Fruit fly (Drosophila melanogaster): Measurements from ENCODE around the gene RpS10b.
A peak's percentile ranks its signal among the peaks of the same experiment; 100 is the strongest.

The RpS10b gene

DNA sequence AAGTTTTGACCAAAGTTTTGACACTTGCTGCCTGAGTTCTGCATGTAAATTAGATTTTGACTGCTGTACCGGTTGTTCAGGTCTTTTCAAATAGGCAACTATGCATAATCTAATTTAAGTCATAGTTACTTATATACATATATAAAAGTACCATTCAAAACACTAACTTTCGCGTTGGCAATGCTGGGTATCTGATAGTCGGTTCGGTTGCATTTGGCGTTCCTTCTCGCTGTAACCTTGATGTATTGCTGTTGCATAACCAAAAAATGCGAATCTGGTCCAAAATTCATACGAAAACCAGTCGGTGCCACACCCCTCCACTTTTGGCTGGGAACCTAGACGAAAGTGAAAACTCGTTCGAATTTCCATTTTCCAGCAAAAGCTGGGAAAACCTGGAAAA lies 15.1 kb upstream of the RpS10b start:
- TF ChIP-seq sob (GFP tag; IDR thresholded peaks at IDR 0.05) (no peak), pros (GFP tag; optimal IDR thresholded peaks at IDR 0.05) (no peak), Dad (GFP tag; optimal IDR thresholded peaks at IDR 0.05) (no peak), sisA (GFP tag; IDR thresholded peaks at IDR 0.05) (no peak), cad (GFP tag; optimal IDR thresholded peaks at IDR 0.05) (no peak), CG17361 (GFP tag; IDR thresholded peaks at IDR 0.05) (no peak), CG3065 (GFP tag; optimal IDR thresholded peaks at IDR 0.05) (no peak), Hmx (GFP tag; optimal IDR thresholded peaks at IDR 0.05) (no peak), CG11560 (tag; IDR thresholded peaks at IDR 0.05) (no peak), vnd (GFP tag; IDR thresholded peaks at IDR 0.05; ENCODE audit: partially characterized antibody) (peak; percentile 51; the same call in 2 of the 3 replicates), CG18262 (tag; optimal IDR thresholded peaks at IDR 0.05) (no peak), CG9727 (GFP tag; optimal IDR thresholded peaks at IDR 0.05) (no peak), CG14860 (GFP tag; IDR thresholded peaks at IDR 0.05; ENCODE audit: partially characterized antibody) (peak; percentile 49; the same call in 1 of the 3 replicates), CG9817 (tag; optimal IDR thresholded peaks at IDR 0.05) (no peak), CG2875 (GFP tag; optimal IDR thresholded peaks at IDR 0.05) (no peak), salm (tag; optimal IDR thresholded peaks at IDR 0.05) (no peak), ems (GFP tag; optimal IDR thresholded peaks at IDR 0.05) (no peak), CTCF (GFP tag; optimal IDR thresholded peaks at IDR 0.05) (no peak), Bgb (GFP tag; IDR thresholded peaks at IDR 0.05; ENCODE audit: partially characterized antibody) (peak; percentile 33; the same call in 1 of the 2 replicates), kay (GFP tag; optimal IDR thresholded peaks at IDR 0.05) (no peak), CG3838 (GFP tag; optimal IDR thresholded peaks at IDR 0.05) (no peak), CG15479 (GFP tag; optimal IDR thresholded peaks at IDR 0.05) (no peak), wek (GFP tag; optimal IDR thresholded peaks at IDR 0.05) (no peak), kni (GFP tag; optimal IDR thresholded peaks at IDR 0.05) (no peak), CG9609 (GFP tag; optimal IDR thresholded peaks at IDR 0.05) (no peak), Elba2 (GFP tag; optimal IDR thresholded peaks at IDR 0.05) (no peak), gem (tag; optimal IDR thresholded peaks at IDR 0.05) (no peak), CG6791 (GFP tag; IDR thresholded peaks at IDR 0.05; ENCODE audit: partially characterized antibody) (0 out of 3 replicates have a peak, but pooled peaks have one; percentile 35), CG10267 (tag; optimal IDR thresholded peaks at IDR 0.05) (no peak), nerfin-2 (GFP tag; IDR thresholded peaks at IDR 0.05; ENCODE audit: partially characterized antibody) (peak; percentile 52), so (GFP tag; IDR thresholded peaks at IDR 0.05) (no peak), stc (GFP tag; IDR thresholded peaks at IDR 0.05) (no peak), Awh (GFP tag; IDR thresholded peaks at IDR 0.05) (no peak), HLH4C (GFP tag; IDR thresholded peaks at IDR 0.05; ENCODE audit: partially characterized antibody) (peak; percentile 65), lab (GFP tag; optimal IDR thresholded peaks at IDR 0.05) (no peak), pum (GFP tag; optimal IDR thresholded peaks at IDR 0.05) (no peak), ind (GFP tag; optimal IDR thresholded peaks at IDR 0.05) (no peak), TFAM (GFP tag; optimal IDR thresholded peaks at IDR 0.05) (no peak), CG13424 (tag; optimal IDR thresholded peaks at IDR 0.05) (no peak), ato (GFP tag; IDR thresholded peaks at IDR 0.05; ENCODE audit: partially characterized antibody) (no peak), gfzf (GFP tag; optimal IDR thresholded peaks at IDR 0.05) (no peak), Scr (GFP tag; IDR thresholded peaks at IDR 0.05; ENCODE audit: partially characterized antibody) (peak; percentile 35; the same call in 1 of the 2 replicates), CG16813 (GFP tag; IDR thresholded peaks at IDR 0.05; ENCODE audit: partially characterized antibody) (peak; percentile 53; the same call in 1 of the 3 replicates), mld (GFP tag; IDR thresholded peaks at IDR 0.05; ENCODE audit: partially characterized antibody) (0 out of 3 replicates have a peak, but pooled peaks have one; percentile 24), Camta (GFP tag; optimal IDR thresholded peaks at IDR 0.05) (no peak), CG10543 (GFP tag; optimal IDR thresholded peaks at IDR 0.05) (no peak), CG15269 (tag; optimal IDR thresholded peaks at IDR 0.05) (no peak), CG1024 (GFP tag; IDR thresholded peaks at IDR 0.05) (no peak), sna (GFP tag; IDR thresholded peaks at IDR 0.05; ENCODE audit: partially characterized antibody) (peak; percentile 47; the same call in 1 of the 2 replicates), CG42726 (GFP tag; IDR thresholded peaks at IDR 0.05; ENCODE audit: partially characterized antibody) (no peak)

Measured in whole organism, embryonic.